Worm (Caenorhabditis elegans) whole organism, late embryonic: ENCODE data around the gene F07F6.1.

Experiments
- F13H6.1 ChIP-seq: sonication (generic microtip); optimal IDR thresholded peaks from 2 replicates; lab custom pipeline; 2016; ENCODE audit warnings: missing genetic modification characterization, missing compliant biosample characterization
- K02D7.2 ChIP-seq: sonication (generic microtip); optimal IDR thresholded peaks from 2 replicates; lab custom pipeline; 2017; ENCODE audit warnings: mild to moderate bottlenecking, missing genetic modification characterization, missing compliant biosample characterization
- ahr-1 ChIP-seq: sonication (generic microtip); optimal IDR thresholded peaks from 2 replicates; lab custom pipeline; 2016; ENCODE audit warnings: missing genetic modification characterization, missing compliant biosample characterization
- ceh-14 ChIP-seq: sonication (generic microtip); optimal IDR thresholded peaks from 2 replicates; lab custom pipeline; 2016; ENCODE audit warnings: missing genotype, missing genetic modification characterization, missing compliant biosample characterization
- ceh-18 ChIP-seq: sonication (generic microtip); optimal IDR thresholded peaks from 2 replicates; lab custom pipeline; 2016; ENCODE audit warnings: missing genetic modification characterization, missing compliant biosample characterization
- ceh-22 ChIP-seq: sonication (generic microtip); optimal IDR thresholded peaks from 2 replicates; lab custom pipeline; 2017; ENCODE audit warnings: missing biosample characterization, missing genetic modification characterization
- ceh-9 ChIP-seq: sonication (generic microtip); optimal IDR thresholded peaks from 2 replicates; lab custom pipeline; 2016; ENCODE audit warnings: mild to moderate bottlenecking, missing genetic modification characterization, inconsistent platforms, missing compliant biosample characterization
- che-1 ChIP-seq: sonication (generic microtip); optimal IDR thresholded peaks from 2 replicates; lab custom pipeline; 2016; ENCODE audit warnings: mild to moderate bottlenecking, missing genetic modification characterization, missing compliant biosample characterization
- dve-1 ChIP-seq: sonication (generic microtip); optimal IDR thresholded peaks from 2 replicates; lab custom pipeline; 2017; ENCODE audit warnings: antibody characterized with exemption, mild to moderate bottlenecking, missing genetic modification characterization, missing compliant biosample characterization
- elt-2 ChIP-seq: sonication (generic microtip); optimal IDR thresholded peaks from 2 replicates; lab custom pipeline; 2016; ENCODE audit warnings: missing genetic modification reagents, missing genetic modification characterization, missing compliant biosample characterization
- elt-4 ChIP-seq: sonication (generic microtip); optimal IDR thresholded peaks from 2 replicates; lab custom pipeline; 2016; ENCODE audit warnings: missing genetic modification characterization, missing compliant biosample characterization
- ets-4 ChIP-seq: sonication (generic microtip); optimal IDR thresholded peaks from 2 replicates; lab custom pipeline; 2016; ENCODE audit warnings: missing genetic modification characterization, missing compliant biosample characterization
- eyg-1 ChIP-seq: sonication (generic microtip); optimal IDR thresholded peaks from 2 replicates; lab custom pipeline; 2016; ENCODE audit warnings: missing genotype, missing genetic modification characterization, missing compliant biosample characterization
- hlh-30 ChIP-seq: sonication (generic microtip); optimal IDR thresholded peaks from 2 replicates; lab custom pipeline; 2017; ENCODE audit warnings: antibody characterized with exemption, missing genetic modification characterization, missing compliant biosample characterization; ENCODE audit not compliant: insufficient read depth
- hlh-8 ChIP-seq: sonication (generic microtip); optimal IDR thresholded peaks from 2 replicates; lab custom pipeline; 2016; ENCODE audit warnings: missing genotype, missing genetic modification characterization, missing compliant biosample characterization
- lim-6 ChIP-seq: sonication (generic microtip); optimal IDR thresholded peaks from 2 replicates; lab custom pipeline; 2016; ENCODE audit warnings: missing genetic modification characterization, missing compliant biosample characterization
- nfya-1 ChIP-seq: sonication (generic microtip); optimal IDR thresholded peaks from 2 replicates; lab custom pipeline; 2017; ENCODE audit warnings: missing genetic modification characterization, mild to moderate bottlenecking, missing compliant biosample characterization, antibody characterized with exemption, moderate library complexity
- nhr-11 ChIP-seq: fragments of 150-350 bp; optimal IDR thresholded peaks from 2 replicates; lab custom pipeline; 2014; ENCODE audit warnings: missing biosample characterization, missing genetic modification characterization
- odd-2 ChIP-seq: sonication (generic microtip); optimal IDR thresholded peaks from 2 replicates; lab custom pipeline; 2017; ENCODE audit warnings: antibody characterized with exemption, mild to moderate bottlenecking, missing genetic modification characterization, missing compliant biosample characterization
- pag-3 ChIP-seq: sonication (generic microtip); optimal IDR thresholded peaks from 2 replicates; lab custom pipeline; 2016; ENCODE audit warnings: missing compliant biosample characterization, missing genetic modification characterization, borderline replicate concordance
- pha-2 ChIP-seq: sonication (generic microtip); optimal IDR thresholded peaks from 2 replicates; lab custom pipeline; 2017; ENCODE audit warnings: mild to moderate bottlenecking, missing genetic modification characterization, missing compliant biosample characterization
- pha-4 ChIP-seq: fragments of 150-350 bp; optimal IDR thresholded peaks from 2 replicates; lab custom pipeline; 2018; ENCODE audit warnings: missing biosample characterization, missing genetic modification reagents, missing genetic modification characterization
- pros-1 ChIP-seq: fragments of 150-350 bp; optimal IDR thresholded peaks from 2 replicates; lab custom pipeline; 2014; ENCODE audit warnings: missing biosample characterization, missing genetic modification reagents, missing genetic modification characterization
- sdc-2 ChIP-seq: sonication (generic microtip); optimal IDR thresholded peaks from 2 replicates; lab custom pipeline; 2016; ENCODE audit warnings: missing genotype, missing genetic modification characterization, missing compliant biosample characterization
- sox-2 ChIP-seq: fragments of 200-800 bp; sonication (Bioruptor generic); IDR thresholded peaks from 2 replicates; pipeline ENCODE4 v1.3.6; 2022; ENCODE audit warnings: missing genetic modification reagents, missing genetic modification characterization, missing compliant biosample characterization
- sox-4 ChIP-seq: sonication (generic microtip); optimal IDR thresholded peaks from 2 replicates; lab custom pipeline; 2017; ENCODE audit warnings: mild to moderate bottlenecking, missing genetic modification characterization, inconsistent platforms, missing compliant biosample characterization
- syd-9 ChIP-seq: sonication (generic microtip); optimal IDR thresholded peaks from 2 replicates; lab custom pipeline; 2016; ENCODE audit warnings: mild to moderate bottlenecking, missing genetic modification characterization, moderate library complexity, missing compliant biosample characterization
- tbx-7 ChIP-seq: sonication (generic microtip); optimal IDR thresholded peaks from 2 replicates; lab custom pipeline; 2016; ENCODE audit warnings: missing genotype, missing genetic modification characterization, missing compliant biosample characterization
- ttx-3 ChIP-seq: sonication (generic microtip); optimal IDR thresholded peaks from 2 replicates; lab custom pipeline; 2016; ENCODE audit warnings: missing genetic modification reagents, missing genetic modification characterization, missing compliant biosample characterization
- unc-3 ChIP-seq, 2 experiments: fragments of 200-800 bp in 1 of 2; sonication (Bioruptor generic) in 1 of 2; sonication (generic microtip) in 1 of 2; conservative IDR thresholded peaks in 1 of 2; optimal IDR thresholded peaks in 1 of 2; 2 replicates each; pipeline versions ENCODE4 v1.3.6 to Lab custom; 2016 to 2022; ENCODE audit warnings: missing compliant biosample characterization in 2 of 2, missing genetic modification characterization in 2 of 2, missing genetic modification reagents in 1 of 2
- unc-42 ChIP-seq: sonication (generic microtip); optimal IDR thresholded peaks from 2 replicates; lab custom pipeline; 2016; ENCODE audit warnings: missing genotype, missing genetic modification characterization, missing compliant biosample characterization
- unc-55 ChIP-seq: sonication (generic microtip); optimal IDR thresholded peaks from 2 replicates; lab custom pipeline; 2017; ENCODE audit warnings: missing biosample characterization, missing genetic modification reagents, missing genetic modification characterization
- unc-86 ChIP-seq: sonication (generic microtip); optimal IDR thresholded peaks from 2 replicates; lab custom pipeline; 2016; ENCODE audit warnings: missing genetic modification characterization, missing compliant biosample characterization
- zip-5 ChIP-seq: sonication (generic microtip); optimal IDR thresholded peaks from 2 replicates; lab custom pipeline; 2016; ENCODE audit warnings: missing genetic modification characterization, missing compliant biosample characterization

F07F6.1 gene

ce11 chrII:5453547-5453946, 15.9 kb downstream of the F07F6.1 start, which contains the start of gene dhs-5:
TSS of gene dhs-5 (plus strand) at chrII:5453847.
- TF ChIP-seq pag-3 (tag; lab: Kevin White, UChicago): no peak
- no peak for TF ChIP-seq ceh-22
- no peak for TF ChIP-seq ahr-1 (tag; lab: Kevin White, UChicago)
- no peak for TF ChIP-seq che-1 (tag; lab: Kevin White, UChicago)
- TF ChIP-seq sox-4: no peak
- TF ChIP-seq unc-42 (tag; lab: Kevin White, UChicago): no peak
- TF ChIP-seq eyg-1 (tag; lab: Kevin White, UChicago): no peak
- TF ChIP-seq ceh-18 (tag; lab: Kevin White, UChicago): no peak
- TF ChIP-seq odd-2: no peak
- TF ChIP-seq ceh-14 (tag; lab: Kevin White, UChicago): no peak
- TF ChIP-seq dve-1 (tag; lab: Kevin White, UChicago): no peak
- no peak for TF ChIP-seq K02D7.2 (tag; lab: Kevin White, UChicago)
- TF ChIP-seq unc-55 (GFP tag; lab: Kevin White, UChicago): no peak

- TF ChIP-seq elt-4 (tag; lab: Kevin White, UChicago): no peak
- TF ChIP-seq syd-9 (tag; lab: Kevin White, UChicago): no peak
- TF ChIP-seq pha-2: no peak
- TF ChIP-seq unc-3 (GFP tag; conservative IDR thresholded peaks at IDR 0.05; lab: Robert Waterston, UW): no peak
- no peak for TF ChIP-seq unc-3 (tag; optimal IDR thresholded peaks at IDR 0.05; lab: Kevin White, UChicago)
- TF ChIP-seq ttx-3 (tag; lab: Kevin White, UChicago): no peak
- TF ChIP-seq unc-86 (tag; lab: Kevin White, UChicago): no peak
- no peak for TF ChIP-seq ceh-18 (tag; lab: Kevin White, UChicago)
- no peak for TF ChIP-seq pha-4 (tag; lab: Kevin White, UChicago)
- no peak for TF ChIP-seq nfya-1 (tag; lab: Kevin White, UChicago)
- TF ChIP-seq che-1 (tag; lab: Kevin White, UChicago): no peak
- TF ChIP-seq hlh-8 (tag; lab: Kevin White, UChicago): no peak
- no peak for TF ChIP-seq elt-2 (tag; lab: Kevin White, UChicago)
- TF ChIP-seq nhr-11: no peak
- TF ChIP-seq lim-6 (tag; lab: Kevin White, UChicago): no peak
- no peak for TF ChIP-seq ceh-22
- no peak for TF ChIP-seq hlh-30 (tag; lab: Kevin White, UChicago)
- no peak for TF ChIP-seq F13H6.1 (tag; lab: Kevin White, UChicago)
- no peak for TF ChIP-seq pros-1 (tag; lab: Kevin White, UChicago)
Measured at ce11 chrII:5455650-5456355, 18.1 kb downstream of the F07F6.1 start, which contains the start of gene daz-1. TSS of gene daz-1 (plus strand) at chrII:5456305.

DNA sequence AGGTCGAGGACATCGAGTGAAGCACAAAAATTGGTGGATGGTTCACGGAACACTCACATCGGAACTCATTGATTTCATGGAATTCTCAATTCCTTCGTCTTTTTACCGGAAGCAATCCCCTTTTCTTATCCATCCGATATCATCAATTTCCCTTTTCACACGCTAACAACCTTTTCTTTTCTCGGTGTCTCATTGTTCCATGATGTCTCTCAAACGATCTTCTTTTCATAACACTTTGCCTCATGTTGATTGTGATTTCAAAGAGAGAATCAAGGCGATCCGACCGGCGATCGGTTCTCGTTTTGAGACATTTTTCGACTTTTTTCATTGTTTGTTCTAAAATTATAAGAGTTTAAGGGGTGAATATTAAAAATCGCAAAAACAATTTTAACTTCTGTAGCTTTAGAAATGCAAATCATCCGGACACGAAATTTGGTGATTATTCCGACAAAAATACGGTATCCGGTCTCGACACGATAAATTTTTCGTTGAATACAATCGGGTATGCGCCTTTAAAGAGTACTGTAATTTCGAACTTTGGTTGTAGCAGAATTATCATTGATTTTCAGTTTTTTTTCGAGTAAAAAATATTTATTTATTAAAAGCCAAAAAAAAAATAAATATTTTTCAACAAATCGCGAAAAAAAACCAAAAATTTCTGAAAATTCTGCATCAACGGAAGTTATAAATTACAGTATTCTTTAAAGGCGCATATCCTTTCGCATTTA, 21.2 kb downstream of the F07F6.1 start:
- TF ChIP-seq ceh-9 (tag; lab: Kevin White, UChicago) (no peak), zip-5 (tag; lab: Kevin White, UChicago) (no peak), sdc-2 (tag; lab: Kevin White, UChicago) (no peak), pros-1 (tag; lab: Kevin White, UChicago) (no peak), sox-2 (GFP tag; lab: Robert Waterston, UW) (no peak), syd-9 (tag; lab: Kevin White, UChicago) (no peak), ets-4 (no peak)
- TF ChIP-seq, all 69 proteins: peak for 0

DNA sequence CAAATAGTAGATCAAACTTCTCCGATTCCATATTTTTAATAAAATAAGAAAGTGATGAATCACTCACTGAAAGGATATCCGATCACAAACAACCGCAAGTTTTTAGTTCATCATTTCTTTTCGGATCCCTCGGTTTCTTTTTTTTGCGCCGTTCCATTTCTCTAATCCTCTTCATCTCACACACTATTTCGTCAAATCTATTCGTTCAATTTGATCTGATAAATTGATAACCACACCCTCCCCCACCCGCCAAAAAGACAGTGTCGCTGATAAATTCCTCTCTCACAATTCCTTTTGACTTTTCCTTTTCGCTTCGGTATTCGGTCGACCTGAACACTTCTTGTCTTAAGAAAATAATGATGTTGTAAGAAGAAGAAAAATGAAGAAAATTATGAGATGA, 21.8 kb downstream of the F07F6.1 start:
- TF ChIP-seq tbx-7 (tag; lab: Kevin White, UChicago): no peak
- peak; percentile 42 for TF ChIP-seq elt-2 (tag; lab: Kevin White, UChicago)
